Fruit fly (Drosophila melanogaster) whole organism, adult: ENCODE measurements around the gene CG5172.

ENCODE experiments used
- CG1620 ChIP-seq: fragments of 200-800 bp; sonication (Bioruptor generic); optimal IDR thresholded peaks from 2 replicates; lab custom pipeline; 2016; ENCODE audit warnings: missing biosample characterization, missing genetic modification characterization
- Crg-1 ChIP-seq: fragments of 200-800 bp; sonication (Bioruptor generic); optimal IDR thresholded peaks from 2 replicates; lab custom pipeline; 2016; ENCODE audit warnings: missing biosample characterization, missing genetic modification characterization
- cnc ChIP-seq, 2 experiments: fragments of >200 bp; optimal IDR thresholded peaks; 2 replicates each; lab custom pipeline; 2017
- kay ChIP-seq: fragments of 200-800 bp; sonication (Bioruptor generic); peaks from one replicate; lab custom pipeline; 2016; ENCODE audit warnings: missing biosample characterization, missing genetic modification characterization, borderline replicate concordance
- tj ChIP-seq: fragments of 200-800 bp; sonication (Bioruptor generic); optimal IDR thresholded peaks from 3 replicates; lab custom pipeline; 2017; ENCODE audit warnings: missing biosample characterization, mild to moderate bottlenecking, missing genetic modification characterization, moderate library complexity

DNA sequence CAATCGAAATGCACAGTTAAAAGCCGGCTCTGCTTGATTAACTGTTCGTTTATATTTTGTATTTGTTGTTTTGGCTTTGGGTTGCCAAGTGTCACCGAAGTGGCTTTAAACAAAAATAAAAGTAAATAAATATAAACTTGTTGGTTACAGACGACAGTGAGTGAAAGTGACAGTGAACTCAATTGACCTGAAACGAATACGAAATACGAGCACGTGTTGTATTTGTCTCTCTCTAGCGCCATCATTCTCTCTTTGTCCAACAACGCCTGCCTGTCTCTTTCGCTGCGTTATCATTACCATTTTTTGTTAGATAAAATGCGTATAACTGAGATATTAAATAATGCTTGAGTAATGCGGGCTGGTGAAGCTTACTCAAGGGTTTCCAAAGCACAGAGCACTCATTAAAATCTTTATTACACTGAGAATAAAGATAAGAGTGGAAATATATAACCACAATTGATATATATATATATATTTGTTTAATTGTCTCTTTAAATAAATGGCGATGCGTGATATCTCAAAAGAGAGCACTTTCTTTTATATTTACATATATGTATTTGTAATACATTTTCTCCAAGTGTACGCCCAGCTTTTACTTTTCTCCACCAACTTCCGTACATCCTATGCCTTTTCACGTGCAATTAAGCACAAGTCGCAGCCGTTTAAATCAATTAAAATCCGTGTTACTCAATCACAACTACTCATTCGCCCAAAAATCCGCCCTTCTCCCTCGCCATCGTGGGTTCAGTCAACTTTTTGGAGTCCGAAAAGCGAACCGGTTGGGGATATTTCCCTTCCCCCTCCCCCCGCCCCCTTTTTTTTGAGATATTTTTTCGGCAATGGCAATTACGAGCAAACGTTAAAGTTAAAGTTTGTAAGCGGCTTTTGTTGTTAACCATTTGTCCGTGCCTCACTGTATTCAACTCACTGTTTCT lies 39.7 kb upstream of the CG5172 start:
- no peak for TF ChIP-seq tj (GFP tag; lab: Kevin White, UChicago)
- peak; percentile 35 for TF ChIP-seq kay (GFP tag; lab: Kevin White, UChicago)
- TF ChIP-seq cnc (optimal IDR thresholded peaks at IDR 0.05; lab: Kevin White, UChicago), result no peak
- no peak for TF ChIP-seq CG1620 (GFP tag; lab: Kevin White, UChicago)
- no peak for TF ChIP-seq Crg-1 (GFP tag; lab: Kevin White, UChicago)
